Fruit fly (Drosophila melanogaster) whole organism, embryonic: ENCODE results near the gene CG34260.

Experiments used
- Asciz ChIP-seq: fragments of 200-800 bp; sonication (Bioruptor generic); optimal IDR thresholded peaks from 2 replicates; lab custom pipeline; 2017; ENCODE audit warnings: missing biosample characterization, mild to moderate bottlenecking, missing genetic modification characterization, missing genetic modification reagents
- Awh ChIP-seq: fragments of 200-800 bp; sonication (Bioruptor generic); IDR thresholded peaks from 2 replicates; pipeline ENCODE4, ENCODE4 v1.3.6; 2022; ENCODE audit warnings: missing biosample characterization, missing genetic modification characterization
- CG10209 ChIP-seq: fragments of 200-800 bp; sonication (Bioruptor generic); optimal IDR thresholded peaks from 3 replicates; lab custom pipeline; 2017; ENCODE audit warnings: missing biosample characterization, mild to moderate bottlenecking, missing genetic modification characterization, missing genetic modification reagents
- CG1024 ChIP-seq: fragments of 200-800 bp; sonication (Bioruptor generic); IDR thresholded peaks from 2 replicates; pipeline ENCODE4 v1.3.6; 2022; ENCODE audit warnings: missing biosample characterization, missing genetic modification characterization
- CG11456 ChIP-seq: fragments of 200-800 bp; sonication (Bioruptor generic); IDR thresholded peaks from 3 replicates; pipeline ENCODE4 v1.3.6; 2022; ENCODE audit warnings: missing biosample characterization, missing genetic modification characterization
- CG14667 ChIP-seq: fragments of 200-800 bp; sonication (Bioruptor generic); IDR thresholded peaks from 2 replicates; pipeline ENCODE4 v1.3.6; 2022; ENCODE audit warnings: missing biosample characterization, missing genetic modification characterization
- CG15269 ChIP-seq: fragments of 200-800 bp; sonication (Bioruptor generic); optimal IDR thresholded peaks from 2 replicates; lab custom pipeline; 2018; ENCODE audit warnings: missing biosample characterization, mild to moderate bottlenecking, missing genetic modification characterization, moderate library complexity
- CG15601 ChIP-seq: fragments of 200-800 bp; sonication (Bioruptor generic); optimal IDR thresholded peaks from 3 replicates; lab custom pipeline; 2019; ENCODE audit warnings: missing biosample characterization, mild to moderate bottlenecking, missing genetic modification characterization, moderate library complexity
- CG15696 ChIP-seq: fragments of 200-800 bp; sonication (Bioruptor generic); optimal IDR thresholded peaks from 2 replicates; lab custom pipeline; 2019; ENCODE audit warnings: missing biosample characterization, mild to moderate bottlenecking, missing genetic modification characterization, moderate library complexity
- CG1603 ChIP-seq: fragments of 200-800 bp; sonication (Bioruptor generic); optimal IDR thresholded peaks from 2 replicates; lab custom pipeline; 2019; ENCODE audit warnings: missing biosample characterization, mild to moderate bottlenecking, missing genetic modification characterization, moderate library complexity
- CG16815 ChIP-seq: fragments of 200-800 bp; sonication (Bioruptor generic); optimal IDR thresholded peaks from 3 replicates; lab custom pipeline; 2017; ENCODE audit warnings: missing biosample characterization, mild to moderate bottlenecking, missing genetic modification characterization
- CG33213 ChIP-seq: fragments of 200-800 bp; sonication (Bioruptor generic); optimal IDR thresholded peaks from 3 replicates; lab custom pipeline; 2016; ENCODE audit warnings: missing biosample characterization, missing genetic modification characterization
- CG33557 ChIP-seq: fragments of 200-800 bp; sonication (Bioruptor generic); optimal IDR thresholded peaks from 2 replicates; lab custom pipeline; 2019; ENCODE audit warnings: missing biosample characterization, mild to moderate bottlenecking, missing genetic modification characterization, moderate library complexity
- CG4424 ChIP-seq: fragments of 200-800 bp; sonication (Bioruptor generic); optimal IDR thresholded peaks from 3 replicates; lab custom pipeline; 2016; ENCODE audit warnings: missing biosample characterization, missing genetic modification characterization
- CG7745 ChIP-seq: fragments of 200-800 bp; sonication (Bioruptor generic); optimal IDR thresholded peaks from 2 replicates; lab custom pipeline; 2018; ENCODE audit warnings: missing biosample characterization, mild to moderate bottlenecking, missing genetic modification characterization, moderate library complexity
- CG7987 ChIP-seq: fragments of 200-800 bp; sonication (Bioruptor generic); optimal IDR thresholded peaks from 2 replicates; lab custom pipeline; 2018; ENCODE audit warnings: missing biosample characterization, mild to moderate bottlenecking, missing genetic modification characterization, moderate library complexity
- CG8944 ChIP-seq: fragments of 200-800 bp; sonication (Bioruptor generic); optimal IDR thresholded peaks from 3 replicates; lab custom pipeline; 2016; ENCODE audit warnings: missing biosample characterization, missing genetic modification characterization
- CG9727 ChIP-seq: fragments of 200-800 bp; sonication (Bioruptor generic); optimal IDR thresholded peaks from 3 replicates; lab custom pipeline; 2017; ENCODE audit warnings: missing biosample characterization, mild to moderate bottlenecking, missing genetic modification characterization
- CG9876 ChIP-seq: fragments of 200-800 bp; sonication (Bioruptor generic); optimal IDR thresholded peaks from 2 replicates; lab custom pipeline; 2016; ENCODE audit warnings: missing biosample characterization, missing genetic modification characterization
- CG9932 ChIP-seq: fragments of 200-800 bp; sonication (Bioruptor generic); IDR thresholded peaks from 2 replicates; pipeline ENCODE4 v1.3.6; 2022; ENCODE audit warnings: missing biosample characterization, missing genetic modification characterization
- Dip2 ChIP-seq: fragments of 200-800 bp; sonication (Bioruptor generic); IDR thresholded peaks from 2 replicates; pipeline ENCODE4 v1.3.6; 2022; ENCODE audit warnings: missing biosample characterization, missing genetic modification characterization
- H15 ChIP-seq: fragments of 200-800 bp; sonication (Bioruptor generic); IDR thresholded peaks from 3 replicates; pipeline ENCODE4 v1.3.6; 2022; ENCODE audit warnings: missing biosample characterization, missing genetic modification characterization
- Hr51 ChIP-seq, 2 experiments: fragments of 200-800 bp; sonication (Bioruptor generic); optimal IDR thresholded peaks; 2 replicates in 1 of 2; 3 replicates in 1 of 2; lab custom pipeline; 2016 to 2018; ENCODE audit warnings: missing biosample characterization in 2 of 2, missing genetic modification characterization in 2 of 2, mild to moderate bottlenecking in 1 of 2, moderate library complexity in 1 of 2
- Med ChIP-seq: fragments of 200-800 bp; sonication (Bioruptor generic); peaks from one replicate; lab custom pipeline; 2016; ENCODE audit warnings: missing biosample characterization, missing genetic modification characterization, mild to moderate bottlenecking, inconsistent platforms, moderate library complexity
- Mrtf ChIP-seq: fragments of 200-800 bp; sonication (Bioruptor generic); IDR thresholded peaks from 3 replicates; pipeline ENCODE4 v1.3.6; 2022; ENCODE audit warnings: missing biosample characterization, missing genetic modification characterization
- Xrp1 ChIP-seq: fragments of 200-800 bp; sonication (Bioruptor generic); IDR thresholded peaks from 2 replicates; pipeline ENCODE4 v1.3.6; 2022; ENCODE audit warnings: missing biosample characterization, missing genetic modification characterization
- ac ChIP-seq: fragments of 200-800 bp; sonication (Bioruptor generic); optimal IDR thresholded peaks from 3 replicates; lab custom pipeline; 2017; ENCODE audit warnings: missing biosample characterization, mild to moderate bottlenecking, missing genetic modification characterization
- ara ChIP-seq: fragments of 200-800 bp; sonication (Bioruptor generic); IDR thresholded peaks from 2 replicates; pipeline ENCODE4 v1.3.6; 2022; ENCODE audit warnings: missing biosample characterization, missing genetic modification characterization
- btn ChIP-seq: fragments of 200-800 bp; sonication (Bioruptor generic); optimal IDR thresholded peaks from 2 replicates; lab custom pipeline; 2016; ENCODE audit warnings: missing biosample characterization, missing genetic modification characterization
- ci ChIP-seq: fragments of 200-800 bp; sonication (Bioruptor generic); IDR thresholded peaks from 3 replicates; pipeline ENCODE4 v1.3.6; 2022; ENCODE audit warnings: missing biosample characterization, missing genetic modification characterization
- croc ChIP-seq: fragments of 200-800 bp; sonication (Bioruptor generic); conservative IDR thresholded peaks from 3 replicates; pipeline ENCODE4 v1.3.6; 2022; ENCODE audit warnings: missing biosample characterization, missing genetic modification characterization
- dm ChIP-seq: fragments of 200-800 bp; sonication (Bioruptor generic); optimal IDR thresholded peaks from 3 replicates; lab custom pipeline; 2016; ENCODE audit warnings: missing biosample characterization, missing genetic modification characterization
- dmrt11E ChIP-seq: fragments of 200-800 bp; sonication (Bioruptor generic); optimal IDR thresholded peaks from 3 replicates; lab custom pipeline; 2018; ENCODE audit warnings: missing biosample characterization, mild to moderate bottlenecking, missing genetic modification characterization, moderate library complexity
- gt ChIP-seq: fragments of 200-800 bp; sonication (Bioruptor generic); IDR thresholded peaks from 2 replicates; pipeline ENCODE4 v1.3.6; 2022; ENCODE audit warnings: missing biosample characterization, missing genetic modification characterization
- h ChIP-seq: fragments of >200 bp; optimal IDR thresholded peaks from 2 replicates; lab custom pipeline; 2017
- jumu ChIP-seq: fragments of 200-800 bp; sonication (Bioruptor generic); optimal IDR thresholded peaks from 3 replicates; lab custom pipeline; 2016; ENCODE audit warnings: missing biosample characterization, missing genetic modification characterization
- kni ChIP-seq: fragments of 200-800 bp; sonication (Bioruptor generic); optimal IDR thresholded peaks from 3 replicates; lab custom pipeline; 2017; ENCODE audit warnings: mild to moderate bottlenecking, missing biosample characterization, missing genetic modification reagents, missing genetic modification characterization
- prd ChIP-seq, 3 experiments: fragments of >200 bp in 2 of 3; fragments of 200-800 bp in 1 of 3; sonication (Bioruptor generic) in 1 of 3; optimal IDR thresholded peaks in 2 of 3; IDR thresholded peaks in 1 of 3; 2 replicates in 2 of 3; 3 replicates in 1 of 3; pipeline versions ENCODE4 v1.3.6 to Lab custom; 2017 to 2022; ENCODE audit warnings: missing biosample characterization in 1 of 3, missing genetic modification characterization in 1 of 3
- sens ChIP-seq: fragments of 200-800 bp; sonication (Bioruptor generic); peaks from one replicate; lab custom pipeline; 2016; ENCODE audit warnings: missing biosample characterization, missing genetic modification characterization
- sens-2 ChIP-seq: fragments of 200-800 bp; sonication (Bioruptor generic); IDR thresholded peaks from 2 replicates; pipeline ENCODE4 v1.3.6; 2022; ENCODE audit warnings: missing biosample characterization, missing genetic modification characterization
- sna ChIP-seq: fragments of 200-800 bp; sonication (Bioruptor generic); IDR thresholded peaks from 2 replicates; pipeline ENCODE4 v1.3.6; 2022; ENCODE audit warnings: missing biosample characterization, missing genetic modification characterization; ENCODE audit not compliant: partially characterized antibody
- so ChIP-seq: fragments of 200-800 bp; sonication (Bioruptor generic); IDR thresholded peaks from 3 replicates; pipeline ENCODE4 v1.3.6; 2022; ENCODE audit warnings: missing biosample characterization, missing genetic modification characterization
- tio ChIP-seq: fragments of 200-800 bp; sonication (Bioruptor generic); optimal IDR thresholded peaks from 2 replicates; lab custom pipeline; 2017; ENCODE audit warnings: missing biosample characterization, missing genetic modification characterization, inconsistent platforms
- tll ChIP-seq, 2 experiments: fragments of 200-800 bp in 1 of 2; fragments of >200 bp in 1 of 2; sonication (Bioruptor generic) in 1 of 2; optimal IDR thresholded peaks; 2 replicates each; lab custom pipeline; 2017 to 2019; ENCODE audit warnings: missing biosample characterization in 2 of 2, missing genetic modification characterization in 2 of 2, mild to moderate bottlenecking in 1 of 2, moderate library complexity in 1 of 2
- tx ChIP-seq: fragments of 200-800 bp; sonication (Bioruptor generic); optimal IDR thresholded peaks from 2 replicates; lab custom pipeline; 2016; ENCODE audit warnings: missing biosample characterization, missing genetic modification characterization
- wek ChIP-seq: fragments of 200-800 bp; sonication (Bioruptor generic); optimal IDR thresholded peaks from 3 replicates; lab custom pipeline; 2018; ENCODE audit warnings: missing biosample characterization, mild to moderate bottlenecking, missing genetic modification characterization, moderate library complexity
- zen ChIP-seq: fragments of 200-800 bp; sonication (Bioruptor generic); optimal IDR thresholded peaks from 3 replicates; lab custom pipeline; 2018; ENCODE audit warnings: missing biosample characterization, mild to moderate bottlenecking, missing genetic modification characterization, moderate library complexity
- zfh1 ChIP-seq: fragments of 200-800 bp; sonication (Bioruptor generic); IDR thresholded peaks from 3 replicates; pipeline ENCODE4 v1.3.6; 2022; ENCODE audit warnings: missing biosample characterization, missing genetic modification characterization

The CG34260 gene

DNA sequence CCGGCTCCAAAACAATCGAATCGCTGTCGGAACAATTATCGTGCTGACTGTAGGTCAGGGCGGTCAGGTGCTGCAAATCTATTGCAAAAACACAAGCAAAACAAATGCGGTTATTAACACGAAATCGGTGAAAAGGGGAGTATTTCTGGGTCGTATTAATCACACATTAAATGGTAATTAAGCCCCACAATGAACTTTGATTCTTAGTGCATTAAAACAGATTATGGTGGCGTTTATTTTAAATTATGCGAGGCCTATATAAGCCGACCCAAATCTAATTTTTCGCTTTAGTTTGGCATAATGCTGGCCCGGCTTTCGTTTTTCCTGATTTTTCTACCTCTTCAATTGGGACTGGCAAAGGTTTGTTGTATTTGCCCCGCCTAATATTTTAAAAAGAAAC lies at the start of gene CG34260:
Gene CG34260, plus strand, starts transcription at position 301 of the 400 bp plus-strand sequence.
- TF ChIP-seq CG15269 (tag; lab: Kevin White, UChicago): no peak
- TF ChIP-seq, all 482 proteins: peak for 0

- TF ChIP-seq tll (GFP tag; optimal IDR thresholded peaks at IDR 0.05; lab: Kevin White, UChicago) (peak in 1 of 2 experiments; percentile 3), CG15696 (tag; lab: Kevin White, UChicago) (peak; percentile 41), Med (GFP tag; lab: Kevin White, UChicago) (peak; percentile 62), prd (optimal IDR thresholded peaks at IDR 0.05; lab: Kevin White, UChicago) (no peak), prd (GFP tag; IDR thresholded peaks at IDR 0.05; lab: Robert Waterston, UW) (peak; percentile 53; the same call in 2 of the 3 replicates), CG14667 (GFP tag; lab: Robert Waterston, UW) (0 out of 2 replicates have a peak, but pooled peaks have one; percentile 20), Dip2 (GFP tag; lab: Robert Waterston, UW) (no peak), zen (tag; lab: Kevin White, UChicago) (no peak), Hr51 (GFP tag; optimal IDR thresholded peaks at IDR 0.05; lab: Kevin White, UChicago) (peak in 1 of 2 experiments; percentile 4), dmrt11E (tag; lab: Kevin White, UChicago) (peak; percentile 18), croc (GFP tag; lab: Robert Waterston, UW) (no peak), tx (GFP tag; lab: Kevin White, UChicago) (no peak), zfh1 (peak; percentile 42; the same call in 1 of the 3 replicates), tio (GFP tag; lab: Kevin White, UChicago) (no peak), CG8944 (no peak), ac (GFP tag; lab: Kevin White, UChicago) (peak; percentile 42), CG15601 (tag; lab: Kevin White, UChicago) (peak; percentile 5), sens (GFP tag; lab: Kevin White, UChicago) (peak; percentile 60), H15 (GFP tag; lab: Robert Waterston, UW) (no peak), CG9876 (GFP tag; lab: Kevin White, UChicago) (no peak), CG33213 (GFP tag; lab: Kevin White, UChicago) (no peak), CG4424 (GFP tag; lab: Kevin White, UChicago) (no peak), Mrtf (GFP tag; lab: Robert Waterston, UW) (no peak), CG10209 (GFP tag; lab: Kevin White, UChicago) (peak; percentile 38), kni (GFP tag; lab: Kevin White, UChicago) (peak; percentile 35), sens-2 (GFP tag; lab: Robert Waterston, UW) (0 out of 2 replicates have a peak, but pooled peaks have one; percentile 9), CG7987 (GFP tag; lab: Kevin White, UChicago) (no peak), CG11456 (GFP tag; lab: Robert Waterston, UW) (no peak), wek (GFP tag; lab: Kevin White, UChicago) (no peak), CG16815 (peak; percentile 1), sna (GFP tag; lab: Robert Waterston, UW) (no peak), dm (GFP tag; lab: Kevin White, UChicago) (no peak), gt (GFP tag; lab: Robert Waterston, UW) (no peak), CG1603 (tag; lab: Kevin White, UChicago) (peak; percentile 12), ara (GFP tag; lab: Robert Waterston, UW) (peak; percentile 49; the same call in 1 of the 2 replicates), Asciz (GFP tag; lab: Kevin White, UChicago) (no peak), so (GFP tag; lab: Robert Waterston, UW) (no peak), Xrp1 (GFP tag; lab: Robert Waterston, UW) (peak; percentile 42; the same call in 1 of the 2 replicates), btn (GFP tag; lab: Kevin White, UChicago) (no peak), CG33557 (GFP tag; lab: Kevin White, UChicago) (peak; percentile 29), CG1024 (0 out of 2 replicates have a peak, but pooled peaks have one; percentile 4), CG9932 (GFP tag; lab: Robert Waterston, UW) (0 out of 2 replicates have a peak, but pooled peaks have one; percentile 9), jumu (GFP tag; lab: Kevin White, UChicago) (no peak), CG9727 (GFP tag; lab: Kevin White, UChicago) (peak; percentile 46), h (lab: Kevin White, UChicago) (no peak), Awh (0 out of 2 replicates have a peak, but pooled peaks have one; percentile 59), ci (0 out of 3 replicates have a peak, but pooled peaks have one; percentile 30), CG7745 (tag; lab: Kevin White, UChicago) (peak; percentile 10)
Measured at dm6 chr3L:20667408-20667807, 46.5 kb upstream of the CG34260 start.
